Fruit fly (Drosophila melanogaster) whole organism, embryonic: ENCODE data around the gene CG17929.

Experiments used
- Antp ChIP-seq: fragments of 200-800 bp; sonication (Bioruptor generic); optimal IDR thresholded peaks from 3 replicates; lab custom pipeline; 2016; ENCODE audit warnings: missing biosample characterization, missing genetic modification characterization
- C15 ChIP-seq: fragments of 200-800 bp; sonication (Bioruptor generic); IDR thresholded peaks from 3 replicates; pipeline ENCODE4 v1.3.6; 2022; ENCODE audit warnings: missing biosample characterization, missing genetic modification characterization
- CG10979 ChIP-seq: fragments of 200-800 bp; sonication (Bioruptor generic); optimal IDR thresholded peaks from 2 replicates; lab custom pipeline; 2018; ENCODE audit warnings: missing biosample characterization, mild to moderate bottlenecking, missing genetic modification characterization, moderate library complexity
- CG11560 ChIP-seq: fragments of 200-800 bp; sonication (Bioruptor generic); IDR thresholded peaks from 3 replicates; pipeline ENCODE4 v1.3.6; 2022; ENCODE audit warnings: missing biosample characterization, missing genetic modification characterization
- CG12104 ChIP-seq: fragments of 200-800 bp; sonication (Bioruptor generic); optimal IDR thresholded peaks from 3 replicates; lab custom pipeline; 2016; ENCODE audit warnings: missing biosample characterization, missing genetic modification characterization
- CG12391 ChIP-seq: fragments of 200-800 bp; sonication (Bioruptor generic); optimal IDR thresholded peaks from 3 replicates; lab custom pipeline; 2018; ENCODE audit warnings: missing biosample characterization, mild to moderate bottlenecking, missing genetic modification characterization, moderate library complexity
- CG1529 ChIP-seq: fragments of 200-800 bp; sonication (Bioruptor generic); optimal IDR thresholded peaks from 3 replicates; lab custom pipeline; 2018; ENCODE audit warnings: missing biosample characterization, missing genetic modification characterization
- CG16779 ChIP-seq: fragments of 200-800 bp; sonication (Bioruptor generic); IDR thresholded peaks from 2 replicates; pipeline ENCODE4 v1.3.6; 2022; ENCODE audit warnings: missing biosample characterization, missing genetic modification characterization
- CG17186 ChIP-seq: fragments of 200-800 bp; sonication (Bioruptor generic); optimal IDR thresholded peaks from 3 replicates; lab custom pipeline; 2017; ENCODE audit warnings: missing biosample characterization, missing genetic modification reagents, missing genetic modification characterization
- CG17568 ChIP-seq: fragments of 200-800 bp; sonication (Bioruptor generic); optimal IDR thresholded peaks from 2 replicates; lab custom pipeline; 2018; ENCODE audit warnings: missing biosample characterization, mild to moderate bottlenecking, missing genetic modification characterization, moderate library complexity
- CG1792 ChIP-seq: fragments of 200-800 bp; sonication (Bioruptor generic); optimal IDR thresholded peaks from 2 replicates; lab custom pipeline; 2016; ENCODE audit warnings: missing biosample characterization, missing genetic modification characterization
- CG18619 ChIP-seq: fragments of 200-800 bp; sonication (Bioruptor generic); optimal IDR thresholded peaks from 3 replicates; lab custom pipeline; 2017; ENCODE audit warnings: missing biosample characterization, mild to moderate bottlenecking, missing genetic modification characterization
- CG30020 ChIP-seq: fragments of 200-800 bp; optimal IDR thresholded peaks from 2 replicates; lab custom pipeline; 2019; ENCODE audit warnings: missing biosample characterization, mild to moderate bottlenecking, missing genetic modification characterization, moderate library complexity
- CG5180 ChIP-seq: fragments of 200-800 bp; sonication (Bioruptor generic); optimal IDR thresholded peaks from 3 replicates; lab custom pipeline; 2017; ENCODE audit warnings: missing biosample characterization, missing genetic modification characterization, mild to moderate bottlenecking, moderate library complexity, missing genetic modification reagents
- CG6272 ChIP-seq: fragments of 200-800 bp; sonication (Bioruptor generic); IDR thresholded peaks from 2 replicates; pipeline ENCODE4 v1.3.6; 2022; ENCODE audit warnings: missing biosample characterization, missing genetic modification characterization
- CG9609 ChIP-seq: fragments of 200-800 bp; sonication (Bioruptor generic); optimal IDR thresholded peaks from 3 replicates; lab custom pipeline; 2016; ENCODE audit warnings: missing biosample characterization, missing genetic modification characterization
- CHES-1-like ChIP-seq: fragments of 200-800 bp; sonication (Bioruptor generic); optimal IDR thresholded peaks from 2 replicates; lab custom pipeline; 2016; ENCODE audit warnings: missing biosample characterization, missing genetic modification characterization
- Dad ChIP-seq: fragments of 200-800 bp; sonication (Bioruptor generic); optimal IDR thresholded peaks from 3 replicates; lab custom pipeline; 2016; ENCODE audit warnings: missing biosample characterization, missing genetic modification characterization
- Dp ChIP-seq: fragments of 200-800 bp; sonication (Bioruptor generic); optimal IDR thresholded peaks from 2 replicates; lab custom pipeline; 2018; ENCODE audit warnings: missing biosample characterization, mild to moderate bottlenecking, missing genetic modification characterization, moderate library complexity
- Drgx ChIP-seq: fragments of 200-800 bp; sonication (Bioruptor generic); IDR thresholded peaks from 2 replicates; pipeline ENCODE4 v1.3.6; 2022; ENCODE audit warnings: missing biosample characterization, missing genetic modification characterization
- Elba2 ChIP-seq: fragments of 200-800 bp; sonication (Bioruptor generic); optimal IDR thresholded peaks from 3 replicates; lab custom pipeline; 2016; ENCODE audit warnings: missing biosample characterization, missing genetic modification characterization
- Fer3 ChIP-seq: fragments of 200-800 bp; sonication (Bioruptor generic); optimal IDR thresholded peaks from 2 replicates; lab custom pipeline; 2018; ENCODE audit warnings: missing biosample characterization, mild to moderate bottlenecking, missing genetic modification characterization, moderate library complexity
- HHEX ChIP-seq: fragments of 200-800 bp; sonication (Bioruptor generic); optimal IDR thresholded peaks from 3 replicates; lab custom pipeline; 2017; ENCODE audit warnings: missing biosample characterization, mild to moderate bottlenecking, missing genetic modification characterization, missing genetic modification reagents
- Kr ChIP-seq: fragments of 200-800 bp; sonication (Bioruptor generic); optimal IDR thresholded peaks from 2 replicates; lab custom pipeline; 2017; ENCODE audit warnings: missing biosample characterization, mild to moderate bottlenecking, missing genetic modification characterization
- MESR4 ChIP-seq: fragments of 200-800 bp; sonication (Bioruptor generic); optimal IDR thresholded peaks from 2 replicates; lab custom pipeline; 2018; ENCODE audit warnings: missing biosample characterization, mild to moderate bottlenecking, missing genetic modification characterization, moderate library complexity
- Ptx1 ChIP-seq: fragments of 200-800 bp; sonication (Bioruptor generic); IDR thresholded peaks from 2 replicates; pipeline ENCODE4 v1.3.6; 2022; ENCODE audit warnings: missing biosample characterization, missing genetic modification characterization
- TFAM ChIP-seq: fragments of 200-800 bp; sonication (Bioruptor generic); optimal IDR thresholded peaks from 2 replicates; lab custom pipeline; 2017; ENCODE audit warnings: missing biosample characterization, missing genetic modification characterization, inconsistent platforms
- Trl ChIP-seq, 3 experiments: fragments of >200 bp in 2 of 3; fragments of 200-800 bp in 1 of 3; sonication (Bioruptor generic) in 1 of 3; optimal IDR thresholded peaks; 2 replicates in 1 of 3; 3 replicates in 2 of 3; lab custom pipeline; 2016 to 2017; ENCODE audit warnings: missing biosample characterization in 1 of 3, missing genetic modification characterization in 1 of 3
- abd-A ChIP-seq: fragments of 200-800 bp; sonication (Bioruptor generic); optimal IDR thresholded peaks from 3 replicates; lab custom pipeline; 2019; ENCODE audit warnings: missing biosample characterization, mild to moderate bottlenecking, missing genetic modification characterization, moderate library complexity
- ato ChIP-seq: fragments of 200-800 bp; sonication (Bioruptor generic); IDR thresholded peaks from 2 replicates; pipeline ENCODE4 v1.3.6; 2022; ENCODE audit warnings: missing biosample characterization, missing genetic modification characterization; ENCODE audit not compliant: partially characterized antibody
- bab2 ChIP-seq: fragments of 200-800 bp; sonication (Bioruptor generic); optimal IDR thresholded peaks from 2 replicates; lab custom pipeline; 2016; ENCODE audit warnings: missing biosample characterization, missing genetic modification characterization
- bowl ChIP-seq: fragments of 200-800 bp; sonication (Bioruptor generic); IDR thresholded peaks from 2 replicates; pipeline ENCODE4 v1.3.6; 2022; ENCODE audit warnings: missing biosample characterization, missing genetic modification characterization
- dmrt99B ChIP-seq: fragments of 200-800 bp; sonication (Bioruptor generic); optimal IDR thresholded peaks from 2 replicates; lab custom pipeline; 2018; ENCODE audit warnings: missing biosample characterization, mild to moderate bottlenecking, missing genetic modification characterization, moderate library complexity
- fd64A ChIP-seq: fragments of 200-800 bp; sonication (Bioruptor generic); optimal IDR thresholded peaks from 3 replicates; lab custom pipeline; 2018; ENCODE audit warnings: missing biosample characterization, mild to moderate bottlenecking, missing genetic modification characterization
- ham ChIP-seq: fragments of 200-800 bp; sonication (Bioruptor generic); IDR thresholded peaks from 2 replicates; pipeline ENCODE4 v1.3.6; 2022; ENCODE audit warnings: missing biosample characterization, missing genetic modification characterization
- maf-S ChIP-seq: fragments of 200-800 bp; sonication (Bioruptor generic); optimal IDR thresholded peaks from 2 replicates; lab custom pipeline; 2016; ENCODE audit warnings: missing biosample characterization, missing genetic modification characterization
- mld ChIP-seq: fragments of 200-800 bp; sonication (Bioruptor generic); IDR thresholded peaks from 3 replicates; pipeline ENCODE4 v1.3.6; 2022; ENCODE audit warnings: missing biosample characterization, missing genetic modification characterization; ENCODE audit not compliant: partially characterized antibody
- nom ChIP-seq: fragments of 200-800 bp; sonication (Bioruptor generic); optimal IDR thresholded peaks from 2 replicates; lab custom pipeline; 2017; ENCODE audit warnings: missing biosample characterization, missing genetic modification characterization, mild to moderate bottlenecking, moderate library complexity, missing genetic modification reagents
- otp ChIP-seq: fragments of 200-800 bp; sonication (Bioruptor generic); IDR thresholded peaks from 3 replicates; pipeline ENCODE4, ENCODE4 v1.3.6; 2022; ENCODE audit warnings: missing biosample characterization, missing genetic modification characterization
- pan ChIP-seq, 4 experiments: fragments of >200 bp in 3 of 4; fragments of 200-800 bp in 1 of 4; sonication (Bioruptor generic) in 1 of 4; optimal IDR thresholded peaks in 3 of 4; IDR thresholded peaks in 1 of 4; 2 replicates each; pipeline versions ENCODE4 v1.3.6 to Lab custom; 2017 to 2022; ENCODE audit warnings: missing biosample characterization in 2 of 4, missing genetic modification characterization in 2 of 4, mixed read lengths in 1 of 4
- pfk ChIP-seq: fragments of 200-800 bp; sonication (Bioruptor generic); optimal IDR thresholded peaks from 2 replicates; lab custom pipeline; 2018; ENCODE audit warnings: missing biosample characterization, mild to moderate bottlenecking, missing genetic modification characterization, moderate library complexity
- phol ChIP-seq: fragments of 200-800 bp; sonication (Bioruptor generic); optimal IDR thresholded peaks from 3 replicates; lab custom pipeline; 2018; ENCODE audit warnings: missing biosample characterization, mild to moderate bottlenecking, missing genetic modification characterization, moderate library complexity
- scrt ChIP-seq: fragments of 200-800 bp; sonication (Bioruptor generic); optimal IDR thresholded peaks from 2 replicates; lab custom pipeline; 2018; ENCODE audit warnings: missing biosample characterization, mild to moderate bottlenecking, missing genetic modification characterization, moderate library complexity
- shn ChIP-seq: fragments of 200-800 bp; sonication (Bioruptor generic); optimal IDR thresholded peaks from 3 replicates; lab custom pipeline; 2016; ENCODE audit warnings: missing biosample characterization, missing genetic modification characterization
- slou ChIP-seq: fragments of 200-800 bp; sonication (Bioruptor generic); optimal IDR thresholded peaks from 3 replicates; lab custom pipeline; 2016; ENCODE audit warnings: missing biosample characterization, missing genetic modification characterization
- wdn ChIP-seq: fragments of 200-800 bp; sonication (Bioruptor generic); IDR thresholded peaks from 2 replicates; pipeline ENCODE4 v1.3.6; 2022; ENCODE audit warnings: missing biosample characterization, missing genetic modification characterization
- yki ChIP-seq: fragments of >200 bp; optimal IDR thresholded peaks from 3 replicates; lab custom pipeline; 2018

The CG17929 gene

DNA sequence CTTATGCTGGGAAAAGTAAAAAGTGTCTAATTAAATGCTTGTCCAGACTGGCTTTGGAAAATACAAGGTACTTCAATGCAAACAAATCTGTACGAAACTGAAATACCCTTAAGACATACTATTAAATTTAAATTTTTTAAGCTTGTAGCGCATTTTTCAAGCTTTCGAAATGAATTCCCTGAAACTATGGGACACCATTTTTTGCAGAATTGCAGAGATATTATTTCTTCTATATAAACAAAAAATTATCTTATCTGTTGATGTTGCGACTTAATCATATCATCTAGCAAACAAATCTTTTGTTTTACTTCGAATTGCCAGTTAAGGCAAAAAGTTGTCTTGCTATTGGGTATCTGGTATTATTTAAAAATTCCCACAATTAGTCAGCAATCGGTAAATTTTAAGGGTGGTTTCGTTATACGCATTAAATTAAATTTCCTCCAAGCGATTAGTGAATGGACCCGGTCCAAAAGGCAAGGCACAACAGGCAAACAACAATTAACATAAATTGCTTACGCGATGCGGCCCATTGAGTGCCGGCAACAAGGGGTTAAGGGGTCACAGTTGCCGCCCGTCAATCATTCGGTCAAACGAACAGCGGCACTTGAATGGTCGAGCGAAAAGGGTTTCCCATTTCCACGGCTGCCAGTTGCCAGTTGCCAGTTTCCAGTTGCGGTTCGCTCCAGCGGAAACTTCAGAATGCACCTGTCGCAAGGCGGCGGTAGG is 11.2 kb downstream of the CG17929 start (continued):
- TF ChIP-seq abd-A (tag; lab: Kevin White, UChicago) (peak; percentile 35), CG5180 (GFP tag; lab: Kevin White, UChicago) (no peak), CG10979 (tag; lab: Kevin White, UChicago) (peak; percentile 15), maf-S (GFP tag; lab: Kevin White, UChicago) (no peak), slou (GFP tag; lab: Kevin White, UChicago) (no peak), CG12391 (tag; lab: Kevin White, UChicago) (peak; percentile 38), phol (tag; lab: Kevin White, UChicago) (peak; percentile 29), CG17568 (GFP tag; lab: Kevin White, UChicago) (no peak), CHES-1-like (GFP tag; lab: Kevin White, UChicago) (no peak), TFAM (GFP tag; lab: Kevin White, UChicago) (no peak), Antp (GFP tag; lab: Kevin White, UChicago) (no peak), CG12104 (GFP tag; lab: Kevin White, UChicago) (no peak)
- TF ChIP-seq, all 482 proteins: peak for 38

DNA sequence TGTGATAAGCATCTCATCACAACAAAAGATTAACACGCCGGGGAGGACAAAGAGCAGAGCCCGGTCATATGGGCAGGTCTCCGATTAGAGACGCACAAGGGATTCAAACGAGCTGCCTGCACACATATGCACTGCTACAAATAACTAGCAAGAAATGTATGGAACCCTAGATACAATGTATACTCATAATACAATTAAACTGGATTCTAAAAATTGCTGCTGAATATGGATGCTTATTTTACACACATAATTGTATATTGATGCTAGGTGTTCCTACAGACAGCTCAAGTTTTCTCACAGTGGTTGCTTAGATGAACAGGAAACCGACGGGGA is 11.7 kb downstream of the CG17929 start:
- TF ChIP-seq pan (optimal IDR thresholded peaks at IDR 0.05; lab: Kevin White, UChicago) (no peak), pan (GFP tag; optimal IDR thresholded peaks at IDR 0.05 in 1 of 2, IDR thresholded peaks at IDR 0.05 in 1 of 2) (peak in 1 of 2 experiments; percentile 27), CG17568 (GFP tag; lab: Kevin White, UChicago) (no peak), CG16779 (GFP tag; lab: Robert Waterston, UW) (no peak), CG12104 (GFP tag; lab: Kevin White, UChicago) (peak; percentile 40), Dp (GFP tag; lab: Kevin White, UChicago) (no peak), slou (GFP tag; lab: Kevin White, UChicago) (no peak), wdn (GFP tag; lab: Robert Waterston, UW) (no peak), CG18619 (GFP tag; lab: Kevin White, UChicago) (no peak), CG1792 (GFP tag; lab: Kevin White, UChicago) (no peak), Fer3 (tag; lab: Kevin White, UChicago) (peak; percentile 20), CG30020 (tag; lab: Kevin White, UChicago) (no peak), scrt (GFP tag; lab: Kevin White, UChicago) (no peak), Ptx1 (GFP tag; lab: Robert Waterston, UW) (peak; percentile 27; the same call in 1 of the 2 replicates), Drgx (GFP tag; lab: Robert Waterston, UW) (peak; percentile 51; the same call in 1 of the 2 replicates), mld (GFP tag; lab: Robert Waterston, UW) (no peak), fd64A (GFP tag; lab: Kevin White, UChicago) (no peak), Elba2 (GFP tag; lab: Kevin White, UChicago) (peak; percentile 39), shn (GFP tag; lab: Kevin White, UChicago) (no peak), CG6272 (GFP tag; lab: Robert Waterston, UW) (0 out of 2 replicates have a peak, but pooled peaks have one; percentile 27), bab2 (GFP tag; lab: Kevin White, UChicago) (no peak), yki (lab: Kevin White, UChicago) (no peak), CG11560 (tag; lab: Robert Waterston, UW) (no peak), ato (GFP tag; lab: Robert Waterston, UW) (no peak), CG9609 (GFP tag; lab: Kevin White, UChicago) (peak; percentile 55), Dad (GFP tag; lab: Kevin White, UChicago) (no peak), otp (GFP tag; lab: Robert Waterston, UW) (peak; percentile 71; the same call in 2 of the 3 replicates), HHEX (GFP tag; lab: Kevin White, UChicago) (peak; percentile 20), CG1529 (GFP tag; lab: Kevin White, UChicago) (peak; percentile 2), Trl (optimal IDR thresholded peaks at IDR 0.05; lab: Kevin White, UChicago) (no peak), Trl (GFP tag; optimal IDR thresholded peaks at IDR 0.05; lab: Kevin White, UChicago) (peak; percentile 65), MESR4 (GFP tag; lab: Kevin White, UChicago) (no peak), ham (no peak), pfk (no peak), nom (GFP tag; lab: Kevin White, UChicago) (no peak), dmrt99B (tag; lab: Kevin White, UChicago) (peak; percentile 37), Kr (peak; percentile 76), bowl (GFP tag; lab: Robert Waterston, UW) (no peak), C15 (GFP tag; lab: Robert Waterston, UW) (no peak), CG17186 (GFP tag; lab: Kevin White, UChicago) (no peak)
